Worm (Caenorhabditis elegans): ENCODE measurements around the gene pmp-1.

ce11 chrII:6834582-6835058, 48.9 kb downstream of the pmp-1 start, which contains the start of gene egl-27:
- TF ChIP-seq pha-4 (tag; optimal IDR thresholded peaks at IDR 0.05) (no peak), elt-2 (tag; optimal IDR thresholded peaks at IDR 0.05) (no peak), ceh-9 (tag; optimal IDR thresholded peaks at IDR 0.05) (no peak)
